Fruit fly (Drosophila melanogaster) whole organism, embryonic: ENCODE data around the gene CG13117.

Experiments used
- Antp ChIP-seq: fragments of 200-800 bp; sonication (Bioruptor generic); optimal IDR thresholded peaks from 3 replicates; lab custom pipeline; 2016; ENCODE audit warnings: missing biosample characterization, missing genetic modification characterization
- Atf3 ChIP-seq: fragments of 200-800 bp; sonication (Bioruptor generic); optimal IDR thresholded peaks from 3 replicates; lab custom pipeline; 2016; ENCODE audit warnings: missing biosample characterization, missing genetic modification characterization
- BtbVII ChIP-seq: fragments of 200-800 bp; sonication (Bioruptor generic); optimal IDR thresholded peaks from 3 replicates; lab custom pipeline; 2017; ENCODE audit warnings: missing biosample characterization, mild to moderate bottlenecking, missing genetic modification characterization
- CG1024 ChIP-seq: fragments of 200-800 bp; sonication (Bioruptor generic); IDR thresholded peaks from 2 replicates; pipeline ENCODE4 v1.3.6; 2022; ENCODE audit warnings: missing biosample characterization, missing genetic modification characterization
- CG10979 ChIP-seq: fragments of 200-800 bp; sonication (Bioruptor generic); optimal IDR thresholded peaks from 2 replicates; lab custom pipeline; 2018; ENCODE audit warnings: missing biosample characterization, mild to moderate bottlenecking, missing genetic modification characterization, moderate library complexity
- CG11504 ChIP-seq: fragments of 200-800 bp; sonication (Bioruptor generic); optimal IDR thresholded peaks from 3 replicates; lab custom pipeline; 2019; ENCODE audit warnings: missing biosample characterization, mild to moderate bottlenecking, missing genetic modification characterization, moderate library complexity
- CG14014 ChIP-seq: fragments of 200-800 bp; sonication (Bioruptor generic); IDR thresholded peaks from 2 replicates; pipeline ENCODE4 v1.3.6; 2022; ENCODE audit warnings: missing biosample characterization, missing genetic modification characterization
- CG14050 ChIP-seq: fragments of 200-800 bp; sonication (Bioruptor generic); IDR thresholded peaks from 3 replicates; pipeline ENCODE4 v1.3.6; 2022; ENCODE audit warnings: missing biosample characterization, missing genetic modification characterization
- CG1602 ChIP-seq: fragments of 200-800 bp; sonication (Bioruptor generic); optimal IDR thresholded peaks from 3 replicates; lab custom pipeline; 2016; ENCODE audit warnings: missing biosample characterization, missing genetic modification characterization
- CG17328 ChIP-seq: fragments of 200-800 bp; sonication (Bioruptor generic); IDR thresholded peaks from 2 replicates; pipeline ENCODE4 v1.3.6; 2022; ENCODE audit warnings: missing biosample characterization, missing genetic modification characterization
- CG17359 ChIP-seq: fragments of 200-800 bp; sonication (Bioruptor generic); optimal IDR thresholded peaks from 3 replicates; lab custom pipeline; 2018; ENCODE audit warnings: missing biosample characterization, mild to moderate bottlenecking, missing genetic modification characterization, moderate library complexity
- CG2120 ChIP-seq: fragments of 200-800 bp; sonication (Bioruptor generic); optimal IDR thresholded peaks from 3 replicates; lab custom pipeline; 2016; ENCODE audit warnings: missing biosample characterization, missing genetic modification characterization
- CG2678 ChIP-seq: fragments of 200-800 bp; sonication (Bioruptor generic); optimal IDR thresholded peaks from 3 replicates; lab custom pipeline; 2019; ENCODE audit warnings: missing biosample characterization, mild to moderate bottlenecking, missing genetic modification characterization, moderate library complexity
- CG2889 ChIP-seq: fragments of 200-800 bp; sonication (Bioruptor generic); IDR thresholded peaks from 3 replicates; pipeline ENCODE4 v1.3.6; 2022; ENCODE audit warnings: missing biosample characterization, missing genetic modification characterization
- CG32772 ChIP-seq: fragments of 200-800 bp; sonication (Bioruptor generic); IDR thresholded peaks from 2 replicates; pipeline ENCODE4 v1.3.6; 2022; ENCODE audit warnings: missing biosample characterization, missing genetic modification characterization
- CG6813 ChIP-seq: fragments of 200-800 bp; sonication (Bioruptor generic); optimal IDR thresholded peaks from 2 replicates; lab custom pipeline; 2017; ENCODE audit warnings: missing biosample characterization, missing genetic modification characterization, mild to moderate bottlenecking, moderate library complexity, missing genetic modification reagents
- CG8765 ChIP-seq: fragments of 200-800 bp; sonication (Bioruptor generic); IDR thresholded peaks from 2 replicates; pipeline ENCODE4 v1.3.6; 2022; ENCODE audit warnings: missing biosample characterization, missing genetic modification characterization
- CoRest ChIP-seq: fragments of 200-800 bp; sonication (Bioruptor generic); optimal IDR thresholded peaks from 3 replicates; lab custom pipeline; 2018; ENCODE audit warnings: missing biosample characterization, mild to moderate bottlenecking, missing genetic modification characterization, moderate library complexity
- D19A ChIP-seq: fragments of 200-800 bp; optimal IDR thresholded peaks from 3 replicates; lab custom pipeline; 2019; ENCODE audit warnings: missing biosample characterization, mild to moderate bottlenecking, missing genetic modification characterization, moderate library complexity
- E2f1 ChIP-seq: fragments of 200-800 bp; sonication (Bioruptor generic); IDR thresholded peaks from 2 replicates; pipeline ENCODE4 v1.3.6; 2022; ENCODE audit warnings: missing biosample characterization, missing genetic modification characterization
- Gsc ChIP-seq: fragments of 200-800 bp; sonication (Bioruptor generic); IDR thresholded peaks from 2 replicates; pipeline ENCODE4 v1.3.6; 2022; ENCODE audit warnings: missing biosample characterization, missing genetic modification characterization
- HLH3B ChIP-seq: fragments of 200-800 bp; sonication (Bioruptor generic); IDR thresholded peaks from 2 replicates; pipeline ENCODE4 v1.3.6; 2022; ENCODE audit warnings: missing biosample characterization, missing genetic modification characterization
- HmgZ ChIP-seq: fragments of 200-800 bp; sonication (Bioruptor generic); optimal IDR thresholded peaks from 2 replicates; lab custom pipeline; 2018; ENCODE audit warnings: missing biosample characterization, mild to moderate bottlenecking, missing genetic modification characterization
- Lim3 ChIP-seq: fragments of 200-800 bp; sonication (Bioruptor generic); IDR thresholded peaks from 2 replicates; pipeline ENCODE4 v1.3.6; 2022; ENCODE audit warnings: missing biosample characterization, missing genetic modification characterization
- Opbp ChIP-seq: fragments of 200-800 bp; sonication (Bioruptor generic); IDR thresholded peaks from 3 replicates; pipeline ENCODE4 v1.3.6; 2022; ENCODE audit warnings: missing biosample characterization, missing genetic modification characterization; ENCODE audit not compliant: partially characterized antibody
- PHDP ChIP-seq: fragments of 200-800 bp; sonication (Bioruptor generic); optimal IDR thresholded peaks from 3 replicates; lab custom pipeline; 2018; ENCODE audit warnings: missing biosample characterization, mild to moderate bottlenecking, missing genetic modification characterization, moderate library complexity
- Poxn ChIP-seq: fragments of 200-800 bp; sonication (Bioruptor generic); IDR thresholded peaks from 2 replicates; pipeline ENCODE4 v1.3.6; 2022; ENCODE audit warnings: missing biosample characterization, missing genetic modification characterization
- Ptx1 ChIP-seq: fragments of 200-800 bp; sonication (Bioruptor generic); IDR thresholded peaks from 2 replicates; pipeline ENCODE4 v1.3.6; 2022; ENCODE audit warnings: missing biosample characterization, missing genetic modification characterization
- Stat92E ChIP-seq, 3 experiments: fragments of >200 bp in 2 of 3; fragments of 200-800 bp in 1 of 3; sonication (Bioruptor generic) in 1 of 3; optimal IDR thresholded peaks; 2 replicates each; lab custom pipeline; 2017 to 2019; ENCODE audit warnings: missing biosample characterization in 3 of 3, missing genetic modification characterization in 3 of 3, mild to moderate bottlenecking in 1 of 3, moderate library complexity in 1 of 3
- abd-A ChIP-seq: fragments of 200-800 bp; sonication (Bioruptor generic); optimal IDR thresholded peaks from 3 replicates; lab custom pipeline; 2019; ENCODE audit warnings: missing biosample characterization, mild to moderate bottlenecking, missing genetic modification characterization, moderate library complexity
- az2 ChIP-seq: fragments of 200-800 bp; sonication (Bioruptor generic); optimal IDR thresholded peaks from 3 replicates; lab custom pipeline; 2016; ENCODE audit warnings: missing biosample characterization, missing genetic modification characterization
- croc ChIP-seq: fragments of 200-800 bp; sonication (Bioruptor generic); conservative IDR thresholded peaks from 3 replicates; pipeline ENCODE4 v1.3.6; 2022; ENCODE audit warnings: missing biosample characterization, missing genetic modification characterization
- dati ChIP-seq: fragments of 200-800 bp; sonication (Bioruptor generic); IDR thresholded peaks from 2 replicates; pipeline ENCODE4 v1.3.6; 2022; ENCODE audit warnings: missing biosample characterization, missing genetic modification characterization
- eyg ChIP-seq: fragments of 200-800 bp; sonication (Bioruptor generic); optimal IDR thresholded peaks from 3 replicates; lab custom pipeline; 2016; ENCODE audit warnings: missing biosample characterization, missing genetic modification characterization
- gfzf ChIP-seq: fragments of 200-800 bp; sonication (Bioruptor generic); optimal IDR thresholded peaks from 2 replicates; lab custom pipeline; 2016; ENCODE audit warnings: missing biosample characterization, mild to moderate bottlenecking, missing genetic modification characterization, moderate library complexity
- inv ChIP-seq: fragments of 200-800 bp; sonication (Bioruptor generic); IDR thresholded peaks from 2 replicates; pipeline ENCODE4 v1.3.6; 2022; ENCODE audit warnings: missing biosample characterization, missing genetic modification characterization; ENCODE audit not compliant: partially characterized antibody
- lab ChIP-seq: fragments of 200-800 bp; sonication (Bioruptor generic); optimal IDR thresholded peaks from 3 replicates; lab custom pipeline; 2017; ENCODE audit warnings: missing biosample characterization, missing genetic modification characterization, mild to moderate bottlenecking, moderate library complexity, missing genetic modification reagents
- nom ChIP-seq: fragments of 200-800 bp; sonication (Bioruptor generic); optimal IDR thresholded peaks from 2 replicates; lab custom pipeline; 2017; ENCODE audit warnings: missing biosample characterization, missing genetic modification characterization, mild to moderate bottlenecking, moderate library complexity, missing genetic modification reagents
- otp ChIP-seq: fragments of 200-800 bp; sonication (Bioruptor generic); IDR thresholded peaks from 3 replicates; pipeline ENCODE4, ENCODE4 v1.3.6; 2022; ENCODE audit warnings: missing biosample characterization, missing genetic modification characterization
- psq ChIP-seq: fragments of 200-800 bp; sonication (Bioruptor generic); optimal IDR thresholded peaks from 2 replicates; lab custom pipeline; 2017; ENCODE audit warnings: missing biosample characterization, missing genetic modification characterization
- salm ChIP-seq: fragments of 200-800 bp; sonication (Bioruptor generic); optimal IDR thresholded peaks from 2 replicates; lab custom pipeline; 2018; ENCODE audit warnings: missing biosample characterization, mild to moderate bottlenecking, missing genetic modification characterization
- sc ChIP-seq, 3 experiments: fragments of >200 bp in 2 of 3; fragments of 200-800 bp in 1 of 3; sonication (Bioruptor generic) in 1 of 3; optimal IDR thresholded peaks; 2 replicates in 2 of 3; 3 replicates in 1 of 3; lab custom pipeline; 2017; ENCODE audit warnings: mild to moderate bottlenecking in 1 of 3, missing biosample characterization in 1 of 3, missing genetic modification characterization in 1 of 3, missing genetic modification reagents in 1 of 3
- scrt ChIP-seq: fragments of 200-800 bp; sonication (Bioruptor generic); optimal IDR thresholded peaks from 2 replicates; lab custom pipeline; 2018; ENCODE audit warnings: missing biosample characterization, mild to moderate bottlenecking, missing genetic modification characterization, moderate library complexity
- sd ChIP-seq: fragments of 200-800 bp; sonication (Bioruptor generic); optimal IDR thresholded peaks from 3 replicates; lab custom pipeline; 2018; ENCODE audit warnings: missing biosample characterization, mild to moderate bottlenecking, missing genetic modification characterization, moderate library complexity
- sima ChIP-seq: fragments of 200-800 bp; sonication (Bioruptor generic); optimal IDR thresholded peaks from 2 replicates; lab custom pipeline; 2016; ENCODE audit warnings: missing biosample characterization, missing genetic modification characterization
- sug ChIP-seq: fragments of 200-800 bp; optimal IDR thresholded peaks from 2 replicates; lab custom pipeline; 2019; ENCODE audit warnings: missing biosample characterization, mild to moderate bottlenecking, missing genetic modification characterization, moderate library complexity
- trem ChIP-seq: fragments of 200-800 bp; optimal IDR thresholded peaks from 3 replicates; lab custom pipeline; 2019; ENCODE audit warnings: missing biosample characterization, mild to moderate bottlenecking, missing genetic modification characterization, moderate library complexity

CG13117 gene

DNA sequence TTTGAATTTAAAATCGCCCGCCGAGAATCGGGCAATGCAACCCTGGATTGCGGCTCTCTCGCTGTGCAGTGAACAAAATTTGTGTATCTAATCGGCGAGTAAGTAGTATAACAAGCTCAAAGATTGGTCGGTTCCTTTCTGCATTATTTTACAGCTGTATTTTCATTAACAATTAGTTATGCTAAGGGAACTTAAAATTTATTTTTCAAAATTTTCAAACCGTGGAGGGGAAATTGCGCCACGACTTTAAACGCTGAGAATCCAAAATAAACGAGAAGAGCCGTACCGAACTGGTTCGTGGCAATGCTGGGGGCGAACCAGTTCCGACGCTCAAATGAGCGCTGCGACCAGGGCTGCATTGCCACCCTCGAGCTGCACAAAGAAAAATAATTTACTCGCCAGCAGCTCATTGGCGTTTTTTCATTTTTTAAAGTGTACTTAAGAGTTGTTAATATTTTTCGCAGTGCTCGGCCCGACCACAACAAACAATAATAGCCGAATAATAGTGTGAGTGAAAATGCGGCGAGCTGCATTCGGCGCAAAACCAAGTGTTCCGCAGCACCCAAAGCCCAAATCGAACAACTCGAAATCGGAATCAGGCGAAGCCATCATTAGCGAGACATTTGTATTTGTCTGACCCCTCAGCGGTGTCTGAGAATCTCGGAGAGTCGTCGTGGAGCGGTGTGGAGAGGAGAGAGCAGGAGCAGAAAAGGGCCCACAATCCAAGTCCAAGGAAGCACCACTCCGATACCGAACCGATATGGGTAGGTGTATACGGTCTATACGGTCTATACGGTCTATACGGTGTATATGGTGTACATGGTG lies 21.8 kb downstream of the CG13117 start, which contains the start of gene zf30C (continued):
- TF ChIP-seq inv (GFP tag; lab: Robert Waterston, UW): peak; percentile 58; the same call in 1 of the 2 replicates
- peak; percentile 40 for TF ChIP-seq croc (GFP tag; lab: Robert Waterston, UW)
- peak; percentile 16 for TF ChIP-seq abd-A
- TF ChIP-seq sug (tag; lab: Kevin White, UChicago): peak; percentile 87
- peak; percentile 57 for TF ChIP-seq BtbVII (GFP tag; lab: Kevin White, UChicago)
- peak; percentile 75 for TF ChIP-seq CG1602 (GFP tag; lab: Kevin White, UChicago)
- TF ChIP-seq salm (tag; lab: Kevin White, UChicago): peak; percentile 29
- peak; percentile 57; the same call in 2 of the 3 replicates for TF ChIP-seq CG14050 (GFP tag; lab: Robert Waterston, UW)
- no peak for TF ChIP-seq Lim3 (GFP tag; lab: Robert Waterston, UW)
- peak; percentile 83 for TF ChIP-seq HmgZ (tag; lab: Kevin White, UChicago)
- TF ChIP-seq trem (tag; lab: Kevin White, UChicago): peak; percentile 62
- peak; percentile 81 for TF ChIP-seq CG32772
- no peak for TF ChIP-seq sd (tag; lab: Kevin White, UChicago)
- TF ChIP-seq E2f1: peak; percentile 82
- TF ChIP-seq dati (GFP tag; lab: Robert Waterston, UW): peak; percentile 55; the same call in 1 of the 2 replicates
- TF ChIP-seq CG2678 (tag; lab: Kevin White, UChicago): peak; percentile 77
- peak; percentile 68 for TF ChIP-seq Gsc
- peak; percentile 48; the same call in 1 of the 2 replicates for TF ChIP-seq Poxn (GFP tag; lab: Robert Waterston, UW)
- TF ChIP-seq HLH3B (GFP tag; lab: Robert Waterston, UW): peak; percentile 70
- peak; percentile 76 for TF ChIP-seq CG17359 (tag; lab: Kevin White, UChicago)
- TF ChIP-seq CG14014 (GFP tag; lab: Robert Waterston, UW): peak; percentile 84
- peak; percentile 96 for TF ChIP-seq CG2120 (GFP tag; lab: Kevin White, UChicago)
- TF ChIP-seq nom (GFP tag; lab: Kevin White, UChicago): peak; percentile 8
- TF ChIP-seq CoRest (tag; lab: Kevin White, UChicago): peak; percentile 79
- TF ChIP-seq psq: peak; percentile 43
- TF ChIP-seq scrt (GFP tag; lab: Kevin White, UChicago): peak; percentile 58
- peak; percentile 85 for TF ChIP-seq Ptx1 (GFP tag; lab: Robert Waterston, UW)
- TF ChIP-seq CG1024 (GFP tag; lab: Robert Waterston, UW): peak; percentile 82
- TF ChIP-seq eyg (GFP tag; lab: Kevin White, UChicago): peak; percentile 90
- TF ChIP-seq sima (GFP tag; lab: Kevin White, UChicago): peak; percentile 27
- peak; percentile 77 for TF ChIP-seq CG6813 (GFP tag; lab: Kevin White, UChicago)
- TF ChIP-seq sc (optimal IDR thresholded peaks at IDR 0.05; lab: Kevin White, UChicago): no peak
- TF ChIP-seq sc (GFP tag; optimal IDR thresholded peaks at IDR 0.05; lab: Kevin White, UChicago): peak; percentile 6
- TF ChIP-seq otp (GFP tag; lab: Robert Waterston, UW): peak; percentile 84
- peak; percentile 54 for TF ChIP-seq CG10979 (tag; lab: Kevin White, UChicago)
- peak; percentile 76 for TF ChIP-seq PHDP
- peak; percentile 90 for TF ChIP-seq az2
- TF ChIP-seq lab (GFP tag; lab: Kevin White, UChicago): peak; percentile 85
- TF ChIP-seq Atf3: peak; percentile 84
- TF ChIP-seq CG17328 (GFP tag; lab: Robert Waterston, UW): peak; percentile 84
- TF ChIP-seq CG2889 (GFP tag; lab: Robert Waterston, UW): peak; percentile 76
- TF ChIP-seq Stat92E (GFP tag; optimal IDR thresholded peaks at IDR 0.05; lab: Kevin White, UChicago): peak in 1 of 3 experiments; percentile 33
- TF ChIP-seq gfzf (GFP tag; lab: Kevin White, UChicago): peak; percentile 22
- TF ChIP-seq Opbp (GFP tag; lab: Robert Waterston, UW): peak; percentile 75
- TF ChIP-seq CG8765 (GFP tag; lab: Robert Waterston, UW): peak; percentile 64; the same call in 1 of the 2 replicates
- peak; percentile 74 for TF ChIP-seq CG11504 (tag; lab: Kevin White, UChicago)
- TF ChIP-seq Antp: peak; percentile 95
- TF ChIP-seq D19A: peak; percentile 59
